Worm (Caenorhabditis elegans) whole organism, L1 larva: ENCODE results near the gene gly-8.

Experiments
- Y116A8C.19 ChIP-seq: sonication (generic microtip); optimal IDR thresholded peaks from 2 replicates; lab custom pipeline; 2016; ENCODE audit warnings: missing compliant biosample characterization, missing genetic modification characterization, borderline replicate concordance
- elt-3 ChIP-seq, 6 experiments: fragments of 150-350 bp in 1 of 6; sonication (generic microtip); optimal IDR thresholded peaks; 2 replicates each; lab custom pipeline; 2017 to 2018; ENCODE audit warnings: missing biosample characterization in 6 of 6, missing genetic modification characterization in 6 of 6, inconsistent platforms in 1 of 6
- fkh-8 ChIP-seq: sonication (generic microtip); optimal IDR thresholded peaks from 2 replicates; lab custom pipeline; 2016; ENCODE audit warnings: mild to moderate bottlenecking, missing genetic modification characterization, missing compliant biosample characterization
- nhr-12 ChIP-seq: sonication (generic microtip); optimal IDR thresholded peaks from 2 replicates; lab custom pipeline; 2017; ENCODE audit warnings: missing biosample characterization, missing genetic modification characterization

DNA sequence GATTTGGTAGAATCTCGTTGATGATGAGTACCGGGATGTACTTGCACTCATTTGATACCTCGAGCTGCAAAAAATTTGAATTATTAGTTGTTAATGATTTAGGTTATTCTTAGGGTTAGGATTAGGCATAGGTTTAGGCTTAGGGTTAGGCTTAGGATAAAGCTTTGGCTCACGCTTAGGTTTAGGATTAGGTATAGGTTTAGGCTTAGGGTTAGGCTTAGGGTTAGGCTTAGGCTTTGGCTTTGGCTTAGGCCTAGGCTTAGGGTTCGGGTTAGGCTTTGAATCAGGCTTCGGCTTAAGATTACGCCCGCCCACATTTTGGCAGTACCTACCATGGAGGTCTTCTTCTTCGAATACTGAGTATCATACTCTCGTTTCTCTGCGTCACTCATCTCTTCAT, 10.0 kb downstream of the gly-8 start:
- TF ChIP-seq Y116A8C.19 (tag; lab: Kevin White, UChicago) (no peak), elt-3 (tag; optimal IDR thresholded peaks at IDR 0.05; lab: Kevin White, UChicago) (no peak), nhr-12 (tag; lab: Kevin White, UChicago) (no peak), fkh-8 (tag; lab: Kevin White, UChicago) (no peak)
